Fruit fly (Drosophila melanogaster) whole organism, embryonic: ENCODE measurements around the gene Act87E.
A peak's percentile ranks its signal among the peaks of the same experiment; 100 is the strongest.

Experiments used
- CG1024 ChIP-seq: fragments of 200-800 bp; sonication (Bioruptor generic); IDR thresholded peaks from 2 replicates; pipeline ENCODE4 v1.3.6; 2022; ENCODE audit warnings: missing biosample characterization, missing genetic modification characterization
- CG10274 ChIP-seq: fragments of 200-800 bp; sonication (Bioruptor generic); optimal IDR thresholded peaks from 3 replicates; lab custom pipeline; 2017; ENCODE audit warnings: missing biosample characterization, mild to moderate bottlenecking, missing genetic modification characterization
- CG10366 ChIP-seq: fragments of 200-800 bp; sonication (Bioruptor generic); IDR thresholded peaks from 2 replicates; pipeline ENCODE4 v1.3.6; 2022; ENCODE audit warnings: missing biosample characterization, missing genetic modification characterization
- CG10431 ChIP-seq: fragments of 200-800 bp; sonication (Bioruptor generic); optimal IDR thresholded peaks from 3 replicates; lab custom pipeline; 2018; ENCODE audit warnings: missing biosample characterization, mild to moderate bottlenecking, missing genetic modification characterization
- CG10462 ChIP-seq: fragments of 200-800 bp; sonication (Bioruptor generic); optimal IDR thresholded peaks from 2 replicates; lab custom pipeline; 2016; ENCODE audit warnings: missing biosample characterization, missing genetic modification characterization
- CG11085 ChIP-seq: fragments of 200-800 bp; sonication (Bioruptor generic); IDR thresholded peaks from 2 replicates; pipeline ENCODE4 v1.3.6; 2022; ENCODE audit warnings: missing biosample characterization, missing genetic modification characterization
- CG11093 ChIP-seq: fragments of 200-800 bp; sonication (Bioruptor generic); IDR thresholded peaks from 3 replicates; pipeline ENCODE4 v1.3.6; 2022; ENCODE audit warnings: missing biosample characterization, missing genetic modification characterization
- CG12104 ChIP-seq: fragments of 200-800 bp; sonication (Bioruptor generic); optimal IDR thresholded peaks from 3 replicates; lab custom pipeline; 2016; ENCODE audit warnings: missing biosample characterization, missing genetic modification characterization
- CG13424 ChIP-seq: fragments of 200-800 bp; sonication (Bioruptor generic); optimal IDR thresholded peaks from 2 replicates; lab custom pipeline; 2019; ENCODE audit warnings: missing biosample characterization, mild to moderate bottlenecking, missing genetic modification characterization, moderate library complexity
- CG14441 ChIP-seq: fragments of 200-800 bp; sonication (Bioruptor generic); IDR thresholded peaks from 2 replicates; pipeline ENCODE4 v1.3.6; 2022; ENCODE audit warnings: missing biosample characterization, missing genetic modification characterization
- CG14710 ChIP-seq: fragments of 200-800 bp; sonication (Bioruptor generic); optimal IDR thresholded peaks from 3 replicates; lab custom pipeline; 2019; ENCODE audit warnings: missing biosample characterization, mild to moderate bottlenecking, missing genetic modification characterization, moderate library complexity
- CG14965 ChIP-seq: fragments of 200-800 bp; sonication (Bioruptor generic); optimal IDR thresholded peaks from 2 replicates; lab custom pipeline; 2016; ENCODE audit warnings: missing biosample characterization, missing genetic modification characterization, borderline replicate concordance
- CG1792 ChIP-seq: fragments of 200-800 bp; sonication (Bioruptor generic); optimal IDR thresholded peaks from 2 replicates; lab custom pipeline; 2016; ENCODE audit warnings: missing biosample characterization, missing genetic modification characterization
- CG32767 ChIP-seq: fragments of 200-800 bp; sonication (Bioruptor generic); IDR thresholded peaks from 2 replicates; pipeline ENCODE4 v1.3.6; 2022; ENCODE audit warnings: missing biosample characterization, missing genetic modification characterization
- CG34224 ChIP-seq: fragments of 200-800 bp; sonication (Bioruptor generic); IDR thresholded peaks from 3 replicates; pipeline ENCODE4 v1.3.6; 2022; ENCODE audit warnings: missing biosample characterization, missing genetic modification characterization; ENCODE audit not compliant: partially characterized antibody
- CG5245 ChIP-seq: fragments of 200-800 bp; sonication (Bioruptor generic); optimal IDR thresholded peaks from 3 replicates; lab custom pipeline; 2016; ENCODE audit warnings: missing biosample characterization, missing genetic modification characterization
- CG6854 ChIP-seq: fragments of 200-800 bp; sonication (Bioruptor generic); optimal IDR thresholded peaks from 3 replicates; lab custom pipeline; 2017; ENCODE audit warnings: missing biosample characterization, mild to moderate bottlenecking, missing genetic modification characterization
- CG7372 ChIP-seq: fragments of 200-800 bp; sonication (Bioruptor generic); IDR thresholded peaks from 2 replicates; pipeline ENCODE4 v1.3.6; 2022; ENCODE audit warnings: missing biosample characterization, missing genetic modification characterization
- CG8924 ChIP-seq: fragments of 200-800 bp; optimal IDR thresholded peaks from 3 replicates; lab custom pipeline; 2019; ENCODE audit warnings: missing biosample characterization, mild to moderate bottlenecking, missing genetic modification characterization, moderate library complexity
- CG9215 ChIP-seq: fragments of 200-800 bp; sonication (Bioruptor generic); IDR thresholded peaks from 2 replicates; pipeline ENCODE4 v1.3.6; 2022; ENCODE audit warnings: missing biosample characterization, missing genetic modification characterization
- Dad ChIP-seq: fragments of 200-800 bp; sonication (Bioruptor generic); optimal IDR thresholded peaks from 3 replicates; lab custom pipeline; 2016; ENCODE audit warnings: missing biosample characterization, missing genetic modification characterization
- Dll ChIP-seq: fragments of 200-800 bp; sonication (Bioruptor generic); IDR thresholded peaks from 4 replicates; pipeline ENCODE4 v1.3.6; 2022; ENCODE audit warnings: missing biosample characterization, missing genetic modification characterization; ENCODE audit not compliant: partially characterized antibody
- H15 ChIP-seq: fragments of 200-800 bp; sonication (Bioruptor generic); IDR thresholded peaks from 3 replicates; pipeline ENCODE4 v1.3.6; 2022; ENCODE audit warnings: missing biosample characterization, missing genetic modification characterization
- HLH54F ChIP-seq: fragments of 200-800 bp; sonication (Bioruptor generic); optimal IDR thresholded peaks from 3 replicates; lab custom pipeline; 2016; ENCODE audit warnings: missing biosample characterization, missing genetic modification characterization
- HmgZ ChIP-seq: fragments of 200-800 bp; sonication (Bioruptor generic); optimal IDR thresholded peaks from 2 replicates; lab custom pipeline; 2018; ENCODE audit warnings: missing biosample characterization, mild to moderate bottlenecking, missing genetic modification characterization
- Hmx ChIP-seq: fragments of 200-800 bp; sonication (Bioruptor generic); optimal IDR thresholded peaks from 2 replicates; lab custom pipeline; 2016; ENCODE audit warnings: missing biosample characterization, missing genetic modification characterization
- Hr3 ChIP-seq: fragments of 200-800 bp; sonication (Bioruptor generic); optimal IDR thresholded peaks from 3 replicates; lab custom pipeline; 2016; ENCODE audit warnings: missing biosample characterization, missing genetic modification characterization
- Hr78 ChIP-seq, 2 experiments: fragments of 200-800 bp in 1 of 2; fragments of >200 bp in 1 of 2; sonication (Bioruptor generic) in 1 of 2; optimal IDR thresholded peaks; 2 replicates each; lab custom pipeline; 2017 to 2019; ENCODE audit warnings: missing biosample characterization in 2 of 2, missing genetic modification characterization in 2 of 2, mild to moderate bottlenecking in 1 of 2, moderate library complexity in 1 of 2
- Hsf ChIP-seq: fragments of 200-800 bp; sonication (Bioruptor generic); optimal IDR thresholded peaks from 3 replicates; lab custom pipeline; 2016; ENCODE audit warnings: missing biosample characterization, missing genetic modification characterization
- Mrtf ChIP-seq: fragments of 200-800 bp; sonication (Bioruptor generic); IDR thresholded peaks from 3 replicates; pipeline ENCODE4 v1.3.6; 2022; ENCODE audit warnings: missing biosample characterization, missing genetic modification characterization
- NfI ChIP-seq: fragments of 200-800 bp; sonication (Bioruptor generic); optimal IDR thresholded peaks from 3 replicates; lab custom pipeline; 2018; ENCODE audit warnings: missing biosample characterization, mild to moderate bottlenecking, missing genetic modification characterization, moderate library complexity
- Rfx ChIP-seq: fragments of 200-800 bp; sonication (Bioruptor generic); IDR thresholded peaks from 2 replicates; pipeline ENCODE4 v1.3.6; 2022; ENCODE audit warnings: missing biosample characterization, missing genetic modification characterization
- Stat92E ChIP-seq, 3 experiments: fragments of >200 bp in 2 of 3; fragments of 200-800 bp in 1 of 3; sonication (Bioruptor generic) in 1 of 3; optimal IDR thresholded peaks; 2 replicates each; lab custom pipeline; 2017 to 2019; ENCODE audit warnings: missing biosample characterization in 3 of 3, missing genetic modification characterization in 3 of 3, mild to moderate bottlenecking in 1 of 3, moderate library complexity in 1 of 3
- YL-1 ChIP-seq: fragments of 200-800 bp; sonication (Bioruptor generic); optimal IDR thresholded peaks from 3 replicates; lab custom pipeline; 2017; ENCODE audit warnings: missing biosample characterization, mild to moderate bottlenecking, missing genetic modification characterization
- chm ChIP-seq: fragments of 200-800 bp; sonication (Bioruptor generic); IDR thresholded peaks from 2 replicates; pipeline ENCODE4 v1.3.6; 2022; ENCODE audit warnings: missing biosample characterization, missing genetic modification characterization
- corto ChIP-seq: fragments of 200-800 bp; sonication (Bioruptor generic); optimal IDR thresholded peaks from 2 replicates; lab custom pipeline; 2016; ENCODE audit warnings: missing biosample characterization, mild to moderate bottlenecking, missing genetic modification characterization, moderate library complexity
- dati ChIP-seq: fragments of 200-800 bp; sonication (Bioruptor generic); IDR thresholded peaks from 2 replicates; pipeline ENCODE4 v1.3.6; 2022; ENCODE audit warnings: missing biosample characterization, missing genetic modification characterization
- dmrt11E ChIP-seq: fragments of 200-800 bp; sonication (Bioruptor generic); optimal IDR thresholded peaks from 3 replicates; lab custom pipeline; 2018; ENCODE audit warnings: missing biosample characterization, mild to moderate bottlenecking, missing genetic modification characterization, moderate library complexity
- fd102C ChIP-seq: fragments of 200-800 bp; sonication (Bioruptor generic); optimal IDR thresholded peaks from 2 replicates; lab custom pipeline; 2018; ENCODE audit warnings: missing biosample characterization, mild to moderate bottlenecking, missing genetic modification characterization, moderate library complexity
- fd96Cb ChIP-seq: fragments of 200-800 bp; sonication (Bioruptor generic); optimal IDR thresholded peaks from 2 replicates; lab custom pipeline; 2018; ENCODE audit warnings: missing biosample characterization, mild to moderate bottlenecking, missing genetic modification characterization, moderate library complexity
- gem ChIP-seq: fragments of 200-800 bp; sonication (Bioruptor generic); optimal IDR thresholded peaks from 2 replicates; lab custom pipeline; 2019; ENCODE audit warnings: missing biosample characterization, mild to moderate bottlenecking, missing genetic modification characterization, moderate library complexity
- insv ChIP-seq, 2 experiments: fragments of 200-800 bp; sonication (Bioruptor generic); optimal IDR thresholded peaks; 3 replicates each; lab custom pipeline; 2016 to 2018; ENCODE audit warnings: missing biosample characterization in 2 of 2, missing genetic modification characterization in 2 of 2
- jumu ChIP-seq: fragments of 200-800 bp; sonication (Bioruptor generic); optimal IDR thresholded peaks from 3 replicates; lab custom pipeline; 2016; ENCODE audit warnings: missing biosample characterization, missing genetic modification characterization
- kah ChIP-seq: fragments of 200-800 bp; sonication (Bioruptor generic); optimal IDR thresholded peaks from 2 replicates; lab custom pipeline; 2018; ENCODE audit warnings: missing biosample characterization, mild to moderate bottlenecking, missing genetic modification characterization
- org-1 ChIP-seq: fragments of 200-800 bp; sonication (Bioruptor generic); optimal IDR thresholded peaks from 2 replicates; lab custom pipeline; 2017; ENCODE audit warnings: missing biosample characterization, missing genetic modification characterization
- otp ChIP-seq: fragments of 200-800 bp; sonication (Bioruptor generic); IDR thresholded peaks from 3 replicates; pipeline ENCODE4, ENCODE4 v1.3.6; 2022; ENCODE audit warnings: missing biosample characterization, missing genetic modification characterization
- slou ChIP-seq: fragments of 200-800 bp; sonication (Bioruptor generic); optimal IDR thresholded peaks from 3 replicates; lab custom pipeline; 2016; ENCODE audit warnings: missing biosample characterization, missing genetic modification characterization
- slp2 ChIP-seq: fragments of 200-800 bp; sonication (Bioruptor generic); optimal IDR thresholded peaks from 2 replicates; lab custom pipeline; 2016; ENCODE audit warnings: missing biosample characterization, missing genetic modification characterization
- sr ChIP-seq: fragments of 200-800 bp; sonication (Bioruptor generic); IDR thresholded peaks from 3 replicates; pipeline ENCODE4 v1.3.6; 2022; ENCODE audit warnings: missing biosample characterization, missing genetic modification characterization
- tin ChIP-seq: fragments of 200-800 bp; sonication (Bioruptor generic); optimal IDR thresholded peaks from 3 replicates; lab custom pipeline; 2016; ENCODE audit warnings: missing biosample characterization, missing genetic modification characterization
- toy ChIP-seq: fragments of 200-800 bp; sonication (Bioruptor generic); IDR thresholded peaks from 2 replicates; pipeline ENCODE4 v1.3.6; 2022; ENCODE audit warnings: missing biosample characterization, missing genetic modification characterization

Gene Act87E

DNA sequence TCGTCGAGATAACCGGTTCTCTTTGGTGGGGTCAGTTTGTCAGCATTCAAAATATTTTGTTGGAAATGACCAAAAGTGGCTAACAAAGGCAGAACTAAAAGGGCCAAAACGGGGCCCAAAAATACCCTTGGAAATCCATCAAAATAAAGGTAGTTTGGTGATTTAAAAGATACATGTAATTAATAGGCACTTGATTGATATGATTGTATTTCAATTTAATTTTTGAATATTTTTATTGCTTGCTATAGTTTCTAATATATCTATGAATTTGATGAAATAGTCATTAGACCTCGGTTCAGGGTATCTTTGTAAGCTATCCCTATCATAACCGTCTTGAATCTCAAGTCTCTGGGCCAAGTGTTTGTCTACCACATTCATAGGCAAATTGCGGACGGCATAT lies 28.2 kb downstream of the Act87E start (continued):
- TF ChIP-seq CG13424 (tag; lab: Kevin White, UChicago) (peak; percentile 64), slou (no peak), CG12104 (GFP tag; lab: Kevin White, UChicago) (peak; percentile 52), CG32767 (GFP tag; lab: Robert Waterston, UW) (peak; percentile 45; the same call in 1 of the 2 replicates), HmgZ (peak; percentile 66), CG1024 (GFP tag; lab: Robert Waterston, UW) (peak; percentile 49), Hr78 (GFP tag; optimal IDR thresholded peaks at IDR 0.05; lab: Kevin White, UChicago) (peak in 1 of 2 experiments; percentile 50), fd102C (GFP tag; lab: Kevin White, UChicago) (no peak), toy (GFP tag; lab: Robert Waterston, UW) (peak; percentile 41; the same call in 1 of the 2 replicates), CG10462 (GFP tag; lab: Kevin White, UChicago) (no peak), Dll (GFP tag; lab: Robert Waterston, UW) (no peak), CG9215 (GFP tag; lab: Robert Waterston, UW) (peak; percentile 75), Hsf (peak; percentile 51), Hmx (GFP tag; lab: Kevin White, UChicago) (peak; percentile 50), CG14441 (peak; percentile 72), CG10366 (GFP tag; lab: Robert Waterston, UW) (peak; percentile 67), YL-1 (GFP tag; lab: Kevin White, UChicago) (no peak), CG5245 (GFP tag; lab: Kevin White, UChicago) (peak; percentile 13), Rfx (GFP tag; lab: Robert Waterston, UW) (peak; percentile 88), kah (GFP tag; lab: Kevin White, UChicago) (no peak), CG11085 (GFP tag; lab: Robert Waterston, UW) (peak; percentile 56), gem (tag; lab: Kevin White, UChicago) (peak; percentile 87), CG14965 (no peak), corto (GFP tag; lab: Kevin White, UChicago) (no peak), jumu (peak; percentile 40), CG1792 (GFP tag; lab: Kevin White, UChicago) (no peak), H15 (GFP tag; lab: Robert Waterston, UW) (0 out of 3 replicates have a peak, but pooled peaks have one; percentile 53), CG6854 (GFP tag; lab: Kevin White, UChicago) (peak; percentile 35), org-1 (GFP tag; lab: Kevin White, UChicago) (peak; percentile 23), sr (GFP tag; lab: Robert Waterston, UW) (no peak), HLH54F (GFP tag; lab: Kevin White, UChicago) (peak; percentile 58), insv (GFP tag; optimal IDR thresholded peaks at IDR 0.05; lab: Kevin White, UChicago) (no peak), dmrt11E (tag; lab: Kevin White, UChicago) (no peak), Mrtf (GFP tag; lab: Robert Waterston, UW) (peak; percentile 57; the same call in 2 of the 3 replicates), Hr3 (peak; percentile 14), slp2 (no peak), tin (GFP tag; lab: Kevin White, UChicago) (peak; percentile 46), CG8924 (tag; lab: Kevin White, UChicago) (no peak), CG10431 (GFP tag; lab: Kevin White, UChicago) (no peak), Stat92E (GFP tag; optimal IDR thresholded peaks at IDR 0.05; lab: Kevin White, UChicago) (no peak), CG11093 (GFP tag; lab: Robert Waterston, UW) (0 out of 3 replicates have a peak, but pooled peaks have one; percentile 24), CG7372 (GFP tag; lab: Robert Waterston, UW) (peak; percentile 56), fd96Cb (tag; lab: Kevin White, UChicago) (peak; percentile 65), Dad (GFP tag; lab: Kevin White, UChicago) (no peak), NfI (peak; percentile 62), CG14710 (tag; lab: Kevin White, UChicago) (peak; percentile 62), CG10274 (GFP tag; lab: Kevin White, UChicago) (peak; percentile 26), dati (no peak), CG34224 (no peak), chm (GFP tag; lab: Robert Waterston, UW) (peak; percentile 58; the same call in 1 of the 2 replicates), otp (GFP tag; lab: Robert Waterston, UW) (peak; percentile 45; the same call in 1 of the 3 replicates)
